Worm (Caenorhabditis elegans) whole organism, L2 larva: Measurements from ENCODE around the gene cnc-9.
A peak's percentile ranks its signal among the peaks of the same experiment; 100 is the strongest.

ENCODE experiments used
- C34F6.9 ChIP-seq: fragments of 150-350 bp; optimal IDR thresholded peaks from 2 replicates; lab custom pipeline; 2014; ENCODE audit warnings: missing biosample characterization, missing genetic modification characterization
- F13H6.1 ChIP-seq: sonication (generic microtip); optimal IDR thresholded peaks from 2 replicates; lab custom pipeline; 2016; ENCODE audit warnings: missing genetic modification characterization, missing compliant biosample characterization
- R02D3.7 ChIP-seq: fragments of 150-350 bp; optimal IDR thresholded peaks from 2 replicates; lab custom pipeline; 2014; ENCODE audit warnings: missing biosample characterization, missing genetic modification characterization
- Y55F3AM.14 ChIP-seq: fragments of 200-800 bp; sonication (Bioruptor generic); optimal IDR thresholded peaks from 2 replicates; lab custom pipeline; 2018; ENCODE audit warnings: mild to moderate bottlenecking, missing genetic modification characterization, missing compliant biosample characterization
- ZK546.5 ChIP-seq: sonication (generic microtip); optimal IDR thresholded peaks from 2 replicates; lab custom pipeline; 2017; ENCODE audit warnings: missing biosample characterization, missing genetic modification characterization
- aly-2 ChIP-seq: fragments of 150-350 bp; optimal IDR thresholded peaks from 2 replicates; lab custom pipeline; 2014; ENCODE audit warnings: missing biosample characterization, missing genetic modification characterization
- ama-1 ChIP-seq: fragments of 150-350 bp; optimal IDR thresholded peaks from 2 replicates; lab custom pipeline; 2018; ENCODE audit warnings: inconsistent platforms
- ceh-82 ChIP-seq: fragments of 150-350 bp; optimal IDR thresholded peaks from 2 replicates; lab custom pipeline; 2014; ENCODE audit warnings: missing biosample characterization, missing genetic modification characterization
- crh-2 ChIP-seq: sonication (generic microtip); optimal IDR thresholded peaks from 2 replicates; lab custom pipeline; 2017; ENCODE audit warnings: missing biosample characterization, missing genetic modification characterization
- dmd-4 ChIP-seq: sonication (generic microtip); optimal IDR thresholded peaks from 2 replicates; lab custom pipeline; 2017; ENCODE audit warnings: missing biosample characterization, missing genetic modification characterization
- egl-27 ChIP-seq: sonication (generic microtip); optimal IDR thresholded peaks from 3 replicates; lab custom pipeline; 2017; ENCODE audit warnings: missing biosample characterization, missing genetic modification reagents, missing genetic modification characterization
- elt-1 ChIP-seq: fragments of 150-350 bp; optimal IDR thresholded peaks from 2 replicates; lab custom pipeline; 2014; ENCODE audit warnings: missing biosample characterization, missing genetic modification characterization
- gmeb-1 ChIP-seq: fragments of 150-350 bp; optimal IDR thresholded peaks from 2 replicates; lab custom pipeline; 2014; ENCODE audit warnings: missing biosample characterization, missing genetic modification characterization
- lin-11 ChIP-seq: fragments of 150-350 bp; sonication (generic microtip); optimal IDR thresholded peaks from 2 replicates; lab custom pipeline; 2014; ENCODE audit warnings: missing biosample characterization, missing genetic modification characterization, inconsistent platforms, mixed read lengths
- lin-13 ChIP-seq: fragments of 150-350 bp; optimal IDR thresholded peaks from 2 replicates; lab custom pipeline; 2014; ENCODE audit warnings: missing biosample characterization, missing genetic modification reagents, missing genetic modification characterization
- lin-39 ChIP-seq: fragments of 150-350 bp; optimal IDR thresholded peaks from 2 replicates; lab custom pipeline; 2014; ENCODE audit warnings: missing biosample characterization, missing genetic modification reagents, missing genetic modification characterization
- lsy-2 ChIP-seq, 2 experiments: fragments of 150-350 bp in 1 of 2; sonication (generic microtip) in 1 of 2; optimal IDR thresholded peaks; 2 replicates each; lab custom pipeline; 2014 to 2017; ENCODE audit warnings: missing biosample characterization in 2 of 2, missing genetic modification characterization in 2 of 2
- mab-5 ChIP-seq: fragments of 150-350 bp; optimal IDR thresholded peaks from 2 replicates; lab custom pipeline; 2014; ENCODE audit warnings: missing biosample characterization, missing genetic modification characterization
- nhr-10 ChIP-seq: sonication (generic microtip); optimal IDR thresholded peaks from 2 replicates; lab custom pipeline; 2017; ENCODE audit warnings: missing biosample characterization, missing genetic modification characterization
- nhr-12 ChIP-seq: fragments of 150-350 bp; optimal IDR thresholded peaks from 2 replicates; lab custom pipeline; 2014; ENCODE audit warnings: missing biosample characterization, missing genetic modification characterization
- nhr-129 ChIP-seq: fragments of 150-350 bp; optimal IDR thresholded peaks from 2 replicates; lab custom pipeline; 2014; ENCODE audit warnings: missing biosample characterization, missing genetic modification characterization
- nhr-21 ChIP-seq: fragments of 150-350 bp; optimal IDR thresholded peaks from 2 replicates; lab custom pipeline; 2014; ENCODE audit warnings: missing biosample characterization, missing genetic modification characterization
- nhr-23 ChIP-seq: fragments of 150-350 bp; optimal IDR thresholded peaks from 2 replicates; lab custom pipeline; 2014; ENCODE audit warnings: missing biosample characterization, missing genetic modification reagents, missing genetic modification characterization
- nhr-237 ChIP-seq: fragments of 150-350 bp; optimal IDR thresholded peaks from 2 replicates; lab custom pipeline; 2014; ENCODE audit warnings: missing biosample characterization, missing genetic modification characterization
- nhr-25 ChIP-seq: fragments of 150-350 bp; sonication (generic microtip); optimal IDR thresholded peaks from 3 replicates; lab custom pipeline; 2014; ENCODE audit warnings: missing biosample characterization, missing genetic modification characterization
- nhr-77 ChIP-seq: fragments of 150-350 bp; optimal IDR thresholded peaks from 2 replicates; lab custom pipeline; 2014; ENCODE audit warnings: missing biosample characterization, missing genetic modification characterization
- peb-1 ChIP-seq: fragments of 150-350 bp; optimal IDR thresholded peaks from 2 replicates; lab custom pipeline; 2014; ENCODE audit warnings: missing biosample characterization, missing genetic modification characterization
- sma-9 ChIP-seq, 2 experiments: fragments of 150-350 bp in 1 of 2; sonication (generic microtip) in 1 of 2; optimal IDR thresholded peaks; 2 replicates each; lab custom pipeline; 2014 to 2016; ENCODE audit warnings: missing genetic modification characterization in 2 of 2, mild to moderate bottlenecking in 1 of 2, missing biosample characterization in 1 of 2, missing compliant biosample characterization in 1 of 2, missing genetic modification reagents in 1 of 2, moderate library complexity in 1 of 2
- snpc-4 ChIP-seq: fragments of 150-350 bp; optimal IDR thresholded peaks from 2 replicates; lab custom pipeline; 2014; ENCODE audit warnings: missing biosample characterization, missing genetic modification characterization
- unc-39 ChIP-seq: fragments of 150-350 bp; optimal IDR thresholded peaks from 2 replicates; lab custom pipeline; 2014; ENCODE audit warnings: missing biosample characterization, missing genetic modification characterization
- unc-55 ChIP-seq: fragments of 150-350 bp; sonication (generic microtip); optimal IDR thresholded peaks from 3 replicates; lab custom pipeline; 2014; ENCODE audit warnings: missing biosample characterization, missing genetic modification reagents, missing genetic modification characterization
- zag-1 ChIP-seq: fragments of 150-350 bp; optimal IDR thresholded peaks from 2 replicates; lab custom pipeline; 2014; ENCODE audit warnings: missing biosample characterization, missing genetic modification characterization
- ztf-11 ChIP-seq: sonication (generic microtip); optimal IDR thresholded peaks from 2 replicates; lab custom pipeline; 2017; ENCODE audit warnings: missing biosample characterization, missing genetic modification characterization
- ztf-4 ChIP-seq: fragments of 150-350 bp; optimal IDR thresholded peaks from 2 replicates; lab custom pipeline; 2014; ENCODE audit warnings: missing biosample characterization, missing genetic modification characterization

cnc-9 gene

DNA sequence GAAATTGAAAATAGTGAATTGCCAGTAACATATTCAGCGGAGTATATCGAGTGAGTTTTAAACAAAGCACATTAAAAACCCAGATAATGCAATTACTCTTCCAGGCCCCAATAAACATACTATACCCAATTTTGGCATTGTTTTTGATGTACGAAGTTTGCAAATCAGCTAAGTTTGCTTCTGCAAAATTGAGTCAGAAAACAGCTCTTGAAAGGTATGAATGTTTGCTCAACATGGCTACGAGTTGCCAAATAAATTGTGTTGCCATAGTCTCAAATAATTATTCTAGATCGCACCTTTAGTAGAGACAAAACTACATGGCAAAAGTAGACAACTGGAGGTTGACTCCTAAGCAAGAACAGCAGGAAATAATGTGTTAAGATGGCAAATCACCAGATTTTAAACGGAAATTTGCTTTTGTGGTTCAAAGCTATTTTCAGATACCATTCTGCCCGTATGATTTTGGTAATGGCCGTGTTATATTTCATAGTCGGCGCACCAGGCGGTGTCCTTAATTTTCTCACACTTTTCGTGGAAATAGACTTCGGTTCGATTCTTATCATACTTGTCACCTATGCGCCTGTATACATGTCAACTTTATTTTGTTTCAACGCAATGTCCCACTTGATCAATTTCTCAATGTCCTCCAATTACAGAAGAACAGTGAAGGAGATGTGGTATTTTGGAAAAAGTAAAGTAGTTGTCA lies 32.6 kb upstream of the cnc-9 start:
- peak; percentile 10 for TF ChIP-seq nhr-129
- no peak for TF ChIP-seq zag-1 (tag; lab: Kevin White, UChicago)
- peak; percentile 82 for TF ChIP-seq ama-1 (lab: Kevin White, UChicago)
- TF ChIP-seq ztf-4 (tag; lab: Kevin White, UChicago) = peak; percentile 45
- peak; percentile 33 for TF ChIP-seq nhr-21 (tag; lab: Kevin White, UChicago)

DNA sequence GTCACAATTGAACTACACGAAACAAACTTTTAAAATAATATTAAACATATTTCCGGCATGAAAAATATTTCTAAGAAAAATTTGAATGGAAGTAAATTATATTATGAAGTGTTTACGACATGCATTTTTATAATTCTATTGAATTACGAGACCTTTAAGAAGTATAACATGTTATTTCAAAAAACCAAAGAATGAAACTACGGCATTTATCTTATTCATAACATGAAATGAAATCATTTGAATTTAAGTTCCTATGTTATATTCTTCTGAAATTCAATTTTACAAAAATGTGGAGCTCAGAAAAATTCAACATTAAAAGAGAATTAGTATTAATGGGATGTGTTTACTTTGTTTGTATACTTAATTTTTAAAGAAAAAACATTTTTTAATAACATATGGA lies 31.0 kb upstream of the cnc-9 start, which contains the start of gene srw-71:
Gene srw-71 (minus strand): TSS at position 101 of the 400 bp plus-strand sequence.
- TF ChIP-seq elt-1 (tag; lab: Kevin White, UChicago) = no peak
- no peak for TF ChIP-seq egl-27 (tag; lab: Kevin White, UChicago)
- no peak for TF ChIP-seq gmeb-1 (tag; lab: Kevin White, UChicago)
- TF ChIP-seq nhr-23 = no peak
- TF ChIP-seq nhr-77 (tag; lab: Kevin White, UChicago) = no peak
- no peak for TF ChIP-seq nhr-237 (tag; lab: Kevin White, UChicago)
- TF ChIP-seq zag-1 (tag; lab: Kevin White, UChicago) = no peak
- no peak for TF ChIP-seq lin-13
- TF ChIP-seq ZK546.5 (tag; lab: Kevin White, UChicago) = no peak
- TF ChIP-seq lsy-2 (tag; optimal IDR thresholded peaks at IDR 0.05; lab: Kevin White, UChicago) = no peak
- TF ChIP-seq unc-55 (GFP tag; lab: Kevin White, UChicago) = no peak
- TF ChIP-seq, all 48 proteins: peak for 0

DNA sequence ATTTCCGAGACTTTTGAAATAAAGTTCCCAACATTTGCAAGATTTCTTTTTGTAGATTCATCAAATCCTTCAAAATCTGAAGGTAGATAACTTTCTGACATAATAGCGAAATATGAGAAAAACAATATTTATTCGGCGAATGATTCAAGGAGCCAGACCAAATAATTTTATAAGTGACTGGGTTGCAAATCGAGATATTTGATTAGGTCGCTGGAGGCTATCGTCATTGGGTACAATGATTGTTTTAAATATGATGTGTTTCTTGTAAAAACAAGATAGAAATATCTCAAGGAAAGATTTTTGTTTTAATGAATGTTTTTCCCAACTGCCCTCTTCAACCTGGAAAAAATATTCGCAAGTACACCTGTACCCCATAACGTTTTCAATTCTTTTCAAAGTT lies 28.9 kb upstream of the cnc-9 start, which contains the start of gene srw-69:
Gene srw-69 (minus strand): TSS at position 101 of the 400 bp plus-strand sequence.
- no peak for TF ChIP-seq ztf-4 (tag; lab: Kevin White, UChicago)
- no peak for TF ChIP-seq R02D3.7 (tag; lab: Kevin White, UChicago)
- no peak for TF ChIP-seq ztf-11 (tag; lab: Kevin White, UChicago)
- no peak for TF ChIP-seq elt-1 (tag; lab: Kevin White, UChicago)

DNA sequence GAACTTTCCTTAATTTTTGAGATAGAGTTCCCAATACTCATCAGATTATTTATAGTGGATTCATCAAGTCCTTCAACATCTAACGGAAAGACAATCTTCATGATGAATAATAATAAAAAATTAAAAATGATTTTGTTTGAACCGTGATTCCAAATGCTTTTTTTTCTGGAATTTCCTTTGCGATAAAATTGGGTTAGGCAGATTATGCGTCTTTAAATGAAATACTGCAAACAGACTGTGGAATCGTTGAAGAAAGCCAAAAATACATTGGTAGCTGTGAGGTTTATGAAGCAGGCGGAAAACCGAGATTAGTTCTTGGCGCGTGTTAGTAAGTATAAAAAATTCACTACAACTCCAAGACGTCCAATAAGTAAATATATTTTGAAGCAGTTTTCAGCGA lies 26.6 kb upstream of the cnc-9 start, which contains the start of gene srw-68:
Gene srw-68 (minus strand): TSS at position 101 of the 400 bp plus-strand sequence.
- no peak for TF ChIP-seq ztf-11 (tag; lab: Kevin White, UChicago)
- no peak for TF ChIP-seq gmeb-1 (tag; lab: Kevin White, UChicago)
- no peak for TF ChIP-seq R02D3.7 (tag; lab: Kevin White, UChicago)
- no peak for TF ChIP-seq ama-1 (lab: Kevin White, UChicago)
- no peak for TF ChIP-seq nhr-25 (tag; lab: Kevin White, UChicago)
- no peak for TF ChIP-seq sma-9 (GFP tag; optimal IDR thresholded peaks at IDR 0.05; lab: Kevin White, UChicago)
- TF ChIP-seq sma-9 (tag; optimal IDR thresholded peaks at IDR 0.05; lab: Kevin White, UChicago) = no peak
- no peak for TF ChIP-seq crh-2 (tag; lab: Kevin White, UChicago)
- no peak for TF ChIP-seq nhr-21 (tag; lab: Kevin White, UChicago)
- TF ChIP-seq Y55F3AM.14 (GFP tag; lab: Kevin White, UChicago) = no peak
- TF ChIP-seq lin-11 (tag; lab: Kevin White, UChicago) = no peak
- no peak for TF ChIP-seq mab-5 (tag; lab: Kevin White, UChicago)
- TF ChIP-seq lin-39 (tag; lab: Kevin White, UChicago) = no peak
- TF ChIP-seq nhr-12 (tag; lab: Kevin White, UChicago) = no peak
- no peak for TF ChIP-seq C34F6.9
- TF ChIP-seq ZK546.5 (tag; lab: Kevin White, UChicago) = no peak
- TF ChIP-seq zag-1 (tag; lab: Kevin White, UChicago) = no peak
- TF ChIP-seq ceh-82 (tag; lab: Kevin White, UChicago) = no peak
- no peak for TF ChIP-seq snpc-4

DNA sequence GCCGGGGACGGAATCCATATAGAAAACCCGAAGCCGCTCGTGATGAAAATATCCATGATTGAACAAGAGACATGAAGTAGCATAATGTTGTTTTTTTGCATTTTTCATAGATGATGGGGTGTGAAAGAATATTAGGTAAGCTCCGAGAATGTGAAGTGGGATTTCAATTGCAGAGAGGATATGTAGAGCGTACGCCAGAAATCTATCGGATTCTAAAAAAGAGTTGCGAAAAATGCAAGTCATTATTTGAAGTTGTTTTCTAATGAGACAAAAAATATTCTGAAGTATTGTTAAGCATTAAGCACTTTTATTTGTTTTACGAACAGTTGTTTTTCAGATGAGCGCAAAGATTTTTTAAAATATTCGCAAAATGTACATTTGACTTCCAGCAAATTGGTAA lies 24.3 kb upstream of the cnc-9 start, which contains the start of gene F18E3.10:
Gene F18E3.10 (minus strand): TSS at position 101 of the 400 bp plus-strand sequence.
- TF ChIP-seq egl-27 (tag; lab: Kevin White, UChicago) (no peak), nhr-21 (tag; lab: Kevin White, UChicago) (no peak), ZK546.5 (tag; lab: Kevin White, UChicago) (no peak), dmd-4 (no peak), nhr-25 (tag; lab: Kevin White, UChicago) (no peak)

DNA sequence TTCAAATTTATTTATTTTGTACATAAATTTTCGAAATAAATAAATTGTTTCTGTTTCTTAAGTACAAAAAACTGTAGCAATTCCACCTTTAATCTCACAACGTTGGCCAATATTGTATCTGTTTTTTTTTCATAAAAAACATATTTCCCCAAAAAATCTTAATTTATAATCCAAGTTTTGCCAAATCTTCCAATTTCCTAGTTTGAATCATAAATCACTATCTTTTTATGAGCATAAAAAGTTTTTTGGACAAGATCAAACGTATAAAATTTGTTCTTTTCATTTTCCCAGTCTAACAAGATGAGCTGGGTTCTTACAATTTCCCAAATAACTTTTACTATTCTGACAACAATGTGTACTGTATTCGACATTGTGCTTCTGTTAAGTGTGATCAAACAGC lies 20.2 kb upstream of the cnc-9 start, which contains the start of gene srxa-4:
Gene srxa-4 (plus strand): TSS at position 301 of the 400 bp plus-strand sequence.
- TF ChIP-seq lsy-2 (tag; optimal IDR thresholded peaks at IDR 0.05; lab: Kevin White, UChicago) (no peak), sma-9 (GFP tag; optimal IDR thresholded peaks at IDR 0.05; lab: Kevin White, UChicago) (no peak), sma-9 (tag; optimal IDR thresholded peaks at IDR 0.05; lab: Kevin White, UChicago) (no peak), lin-13 (no peak), ztf-11 (tag; lab: Kevin White, UChicago) (no peak), nhr-77 (tag; lab: Kevin White, UChicago) (no peak), ama-1 (lab: Kevin White, UChicago) (no peak), gmeb-1 (tag; lab: Kevin White, UChicago) (no peak), peb-1 (no peak), egl-27 (tag; lab: Kevin White, UChicago) (no peak), nhr-237 (tag; lab: Kevin White, UChicago) (no peak), elt-1 (tag; lab: Kevin White, UChicago) (no peak), nhr-10 (tag; lab: Kevin White, UChicago) (no peak), C34F6.9 (no peak), dmd-4 (no peak), unc-39 (tag; lab: Kevin White, UChicago) (no peak), aly-2 (tag; lab: Kevin White, UChicago) (no peak), F13H6.1 (no peak), ZK546.5 (tag; lab: Kevin White, UChicago) (no peak), unc-55 (GFP tag; lab: Kevin White, UChicago) (no peak), lin-11 (tag; lab: Kevin White, UChicago) (no peak)
